Worm (Caenorhabditis elegans) whole organism, late embryonic: ENCODE data around the gene K03B4.2.

Experiments
- C08G9.2 ChIP-seq: sonication (generic microtip); optimal IDR thresholded peaks from 2 replicates; lab custom pipeline; 2016; ENCODE audit warnings: mild to moderate bottlenecking, missing genetic modification characterization, moderate library complexity, missing compliant biosample characterization
- C38D4.7 ChIP-seq: fragments of 200-800 bp; sonication (Bioruptor generic); optimal IDR thresholded peaks from 2 replicates; lab custom pipeline; 2018; ENCODE audit warnings: mild to moderate bottlenecking, missing genetic modification characterization, moderate library complexity, missing compliant biosample characterization
- F13H6.1 ChIP-seq: sonication (generic microtip); optimal IDR thresholded peaks from 2 replicates; lab custom pipeline; 2016; ENCODE audit warnings: missing genetic modification characterization, missing compliant biosample characterization
- K02D7.2 ChIP-seq: sonication (generic microtip); optimal IDR thresholded peaks from 2 replicates; lab custom pipeline; 2017; ENCODE audit warnings: mild to moderate bottlenecking, missing genetic modification characterization, missing compliant biosample characterization
- K09A11.1 ChIP-seq: sonication (generic microtip); optimal IDR thresholded peaks from 2 replicates; lab custom pipeline; 2017; ENCODE audit warnings: antibody characterized with exemption, mild to moderate bottlenecking, missing genetic modification characterization, missing compliant biosample characterization; ENCODE audit not compliant: insufficient read depth
- T23F11.4 ChIP-seq: fragments of 200-800 bp; sonication (Bioruptor generic); optimal IDR thresholded peaks from 2 replicates; lab custom pipeline; 2018; ENCODE audit warnings: mild to moderate bottlenecking, missing genetic modification characterization, missing compliant biosample characterization
- Y22D7AL.16 ChIP-seq: sonication (generic microtip); optimal IDR thresholded peaks from 2 replicates; lab custom pipeline; 2016; ENCODE audit warnings: missing genetic modification characterization, missing compliant biosample characterization
- ceh-18 ChIP-seq: sonication (generic microtip); optimal IDR thresholded peaks from 2 replicates; lab custom pipeline; 2016; ENCODE audit warnings: missing genetic modification characterization, missing compliant biosample characterization
- ceh-22 ChIP-seq: sonication (generic microtip); optimal IDR thresholded peaks from 2 replicates; lab custom pipeline; 2017; ENCODE audit warnings: missing biosample characterization, missing genetic modification characterization
- ceh-24 ChIP-seq: sonication (generic microtip); optimal IDR thresholded peaks from 2 replicates; lab custom pipeline; 2016; ENCODE audit warnings: mild to moderate bottlenecking, missing genetic modification characterization, missing compliant biosample characterization
- ceh-30 ChIP-seq: fragments of 150-350 bp; optimal IDR thresholded peaks from 2 replicates; lab custom pipeline; 2014; ENCODE audit warnings: missing biosample characterization, missing genetic modification characterization
- ceh-31 ChIP-seq: sonication (generic microtip); optimal IDR thresholded peaks from 2 replicates; lab custom pipeline; 2016; ENCODE audit warnings: missing genetic modification characterization, missing compliant biosample characterization
- ceh-45 ChIP-seq: fragments of 200-800 bp; sonication (Bioruptor generic); IDR thresholded peaks from 2 replicates; pipeline ENCODE4 v1.3.6; 2022; ENCODE audit warnings: missing genetic modification reagents, missing genetic modification characterization, missing compliant biosample characterization
- ceh-48 ChIP-seq: sonication (generic microtip); optimal IDR thresholded peaks from 2 replicates; lab custom pipeline; 2016; ENCODE audit warnings: missing genetic modification characterization, inconsistent platforms, missing compliant biosample characterization
- ceh-6 ChIP-seq: fragments of 200-800 bp; sonication (Bioruptor generic); optimal IDR thresholded peaks from 2 replicates; lab custom pipeline; 2018; ENCODE audit warnings: mild to moderate bottlenecking, missing genetic modification characterization, missing compliant biosample characterization
- che-1 ChIP-seq: sonication (generic microtip); optimal IDR thresholded peaks from 2 replicates; lab custom pipeline; 2016; ENCODE audit warnings: mild to moderate bottlenecking, missing genetic modification characterization, missing compliant biosample characterization
- dmd-4 ChIP-seq: sonication (generic microtip); optimal IDR thresholded peaks from 2 replicates; lab custom pipeline; 2016; ENCODE audit warnings: borderline replicate concordance, missing genetic modification characterization, missing compliant biosample characterization
- elt-4 ChIP-seq: sonication (generic microtip); optimal IDR thresholded peaks from 2 replicates; lab custom pipeline; 2016; ENCODE audit warnings: missing genetic modification characterization, missing compliant biosample characterization
- ets-4 ChIP-seq: sonication (generic microtip); optimal IDR thresholded peaks from 2 replicates; lab custom pipeline; 2016; ENCODE audit warnings: missing genetic modification characterization, missing compliant biosample characterization
- eyg-1 ChIP-seq: sonication (generic microtip); optimal IDR thresholded peaks from 2 replicates; lab custom pipeline; 2016; ENCODE audit warnings: missing genotype, missing genetic modification characterization, missing compliant biosample characterization
- fax-1 ChIP-seq: sonication (generic microtip); optimal IDR thresholded peaks from 2 replicates; lab custom pipeline; 2016; ENCODE audit warnings: missing genotype, missing genetic modification characterization, missing compliant biosample characterization
- gmeb-2 ChIP-seq: sonication (generic microtip); optimal IDR thresholded peaks from 2 replicates; lab custom pipeline; 2016; ENCODE audit warnings: missing genetic modification characterization, inconsistent platforms, missing compliant biosample characterization
- hlh-13 ChIP-seq: fragments of 200-800 bp; sonication (Bioruptor generic); optimal IDR thresholded peaks from 2 replicates; lab custom pipeline; 2018; ENCODE audit warnings: mild to moderate bottlenecking, missing genetic modification characterization, missing compliant biosample characterization
- hlh-30 ChIP-seq: sonication (generic microtip); optimal IDR thresholded peaks from 2 replicates; lab custom pipeline; 2017; ENCODE audit warnings: antibody characterized with exemption, missing genetic modification characterization, missing compliant biosample characterization; ENCODE audit not compliant: insufficient read depth
- hlh-6 ChIP-seq: sonication (generic microtip); optimal IDR thresholded peaks from 2 replicates; lab custom pipeline; 2016; ENCODE audit warnings: missing genotype, missing genetic modification characterization, missing compliant biosample characterization
- hlh-8 ChIP-seq: sonication (generic microtip); optimal IDR thresholded peaks from 2 replicates; lab custom pipeline; 2016; ENCODE audit warnings: missing genotype, missing genetic modification characterization, missing compliant biosample characterization
- lim-6 ChIP-seq: sonication (generic microtip); optimal IDR thresholded peaks from 2 replicates; lab custom pipeline; 2016; ENCODE audit warnings: missing genetic modification characterization, missing compliant biosample characterization
- lin-11 ChIP-seq: fragments of 200-800 bp; sonication (Bioruptor generic); optimal IDR thresholded peaks from 2 replicates; lab custom pipeline; 2018; ENCODE audit warnings: mild to moderate bottlenecking, missing genetic modification characterization, missing compliant biosample characterization
- madf-2 ChIP-seq: sonication (generic microtip); optimal IDR thresholded peaks from 2 replicates; lab custom pipeline; 2017; ENCODE audit warnings: missing genetic modification characterization, missing compliant biosample characterization
- mec-3 ChIP-seq: sonication (generic microtip); optimal IDR thresholded peaks from 2 replicates; lab custom pipeline; 2016; ENCODE audit warnings: borderline replicate concordance, missing genetic modification characterization, missing compliant biosample characterization
- nhr-11 ChIP-seq: fragments of 150-350 bp; optimal IDR thresholded peaks from 2 replicates; lab custom pipeline; 2014; ENCODE audit warnings: missing biosample characterization, missing genetic modification characterization
- npax-4 ChIP-seq: sonication (generic microtip); optimal IDR thresholded peaks from 2 replicates; lab custom pipeline; 2016; ENCODE audit warnings: missing genetic modification characterization, missing compliant biosample characterization
- odd-2 ChIP-seq: sonication (generic microtip); optimal IDR thresholded peaks from 2 replicates; lab custom pipeline; 2017; ENCODE audit warnings: antibody characterized with exemption, mild to moderate bottlenecking, missing genetic modification characterization, missing compliant biosample characterization
- pag-3 ChIP-seq: sonication (generic microtip); optimal IDR thresholded peaks from 2 replicates; lab custom pipeline; 2016; ENCODE audit warnings: missing compliant biosample characterization, missing genetic modification characterization, borderline replicate concordance
- pat-9 ChIP-seq: fragments of 200-800 bp; sonication (Bioruptor generic); optimal IDR thresholded peaks from 2 replicates; lab custom pipeline; 2018; ENCODE audit warnings: mild to moderate bottlenecking, missing genetic modification characterization, moderate library complexity, missing compliant biosample characterization
- pax-1 ChIP-seq: fragments of 150-350 bp; optimal IDR thresholded peaks from 2 replicates; lab custom pipeline; 2014; ENCODE audit warnings: missing biosample characterization, missing genetic modification characterization
- pha-2 ChIP-seq: sonication (generic microtip); optimal IDR thresholded peaks from 2 replicates; lab custom pipeline; 2017; ENCODE audit warnings: mild to moderate bottlenecking, missing genetic modification characterization, missing compliant biosample characterization
- pha-4 ChIP-seq: fragments of 150-350 bp; optimal IDR thresholded peaks from 2 replicates; lab custom pipeline; 2018; ENCODE audit warnings: missing biosample characterization, missing genetic modification reagents, missing genetic modification characterization
- pqm-1 ChIP-seq: sonication (generic microtip); optimal IDR thresholded peaks from 2 replicates; lab custom pipeline; 2016; ENCODE audit warnings: missing genetic modification characterization, missing compliant biosample characterization
- pros-1 ChIP-seq: fragments of 150-350 bp; optimal IDR thresholded peaks from 2 replicates; lab custom pipeline; 2014; ENCODE audit warnings: missing biosample characterization, missing genetic modification reagents, missing genetic modification characterization
- ref-2 ChIP-seq: sonication (generic microtip); optimal IDR thresholded peaks from 2 replicates; lab custom pipeline; 2016; ENCODE audit warnings: missing genetic modification characterization, missing compliant biosample characterization
- rnt-1 ChIP-seq: sonication (generic microtip); optimal IDR thresholded peaks from 2 replicates; lab custom pipeline; 2016; ENCODE audit warnings: missing genetic modification characterization, missing compliant biosample characterization
- sdc-2 ChIP-seq: sonication (generic microtip); optimal IDR thresholded peaks from 2 replicates; lab custom pipeline; 2016; ENCODE audit warnings: missing genotype, missing genetic modification characterization, missing compliant biosample characterization
- sox-2 ChIP-seq: fragments of 200-800 bp; sonication (Bioruptor generic); IDR thresholded peaks from 2 replicates; pipeline ENCODE4 v1.3.6; 2022; ENCODE audit warnings: missing genetic modification reagents, missing genetic modification characterization, missing compliant biosample characterization
- syd-9 ChIP-seq: sonication (generic microtip); optimal IDR thresholded peaks from 2 replicates; lab custom pipeline; 2016; ENCODE audit warnings: mild to moderate bottlenecking, missing genetic modification characterization, moderate library complexity, missing compliant biosample characterization
- tbx-7 ChIP-seq: sonication (generic microtip); optimal IDR thresholded peaks from 2 replicates; lab custom pipeline; 2016; ENCODE audit warnings: missing genotype, missing genetic modification characterization, missing compliant biosample characterization
- unc-42 ChIP-seq: sonication (generic microtip); optimal IDR thresholded peaks from 2 replicates; lab custom pipeline; 2016; ENCODE audit warnings: missing genotype, missing genetic modification characterization, missing compliant biosample characterization
- unc-55 ChIP-seq: sonication (generic microtip); optimal IDR thresholded peaks from 2 replicates; lab custom pipeline; 2017; ENCODE audit warnings: missing biosample characterization, missing genetic modification reagents, missing genetic modification characterization
- unc-86 ChIP-seq: sonication (generic microtip); optimal IDR thresholded peaks from 2 replicates; lab custom pipeline; 2016; ENCODE audit warnings: missing genetic modification characterization, missing compliant biosample characterization
- zip-5 ChIP-seq: sonication (generic microtip); optimal IDR thresholded peaks from 2 replicates; lab custom pipeline; 2016; ENCODE audit warnings: missing genetic modification characterization, missing compliant biosample characterization
- ztf-16 ChIP-seq: sonication (generic microtip); optimal IDR thresholded peaks from 2 replicates; lab custom pipeline; 2017; ENCODE audit warnings: missing genetic modification characterization, missing compliant biosample characterization

K03B4.2 gene

ce11 chrV:4731154-4731961 lies 43.6 kb downstream of the K03B4.2 start, which contains the start of gene F39G3.3:
F39G3.3 (plus strand) TSS chrV:4731911.
- TF ChIP-seq fax-1 (tag; lab: Kevin White, UChicago) (peak; percentile 92), pros-1 (tag; lab: Kevin White, UChicago) (no peak), pag-3 (tag; lab: Kevin White, UChicago) (peak; percentile 2), pat-9 (tag; lab: Kevin White, UChicago) (peak; percentile 55), hlh-30 (tag; lab: Kevin White, UChicago) (no peak), ceh-48 (tag; lab: Kevin White, UChicago) (peak; percentile 88), pqm-1 (no peak), ceh-31 (peak; percentile 89), unc-86 (tag; lab: Kevin White, UChicago) (peak; percentile 93), mec-3 (tag; lab: Kevin White, UChicago) (no peak), ceh-30 (tag; lab: Kevin White, UChicago) (peak; percentile 26), T23F11.4 (GFP tag; lab: Kevin White, UChicago) (peak; percentile 65), zip-5 (peak; percentile 86), npax-4 (tag; lab: Kevin White, UChicago) (peak; percentile 80), unc-42 (tag; lab: Kevin White, UChicago) (peak; percentile 92), pha-2 (tag; lab: Kevin White, UChicago) (peak; percentile 88), ref-2 (tag; lab: Kevin White, UChicago) (peak; percentile 71), madf-2 (peak; percentile 86), hlh-6 (tag; lab: Kevin White, UChicago) (peak; percentile 76), dmd-4 (tag; lab: Kevin White, UChicago) (peak; percentile 70), gmeb-2 (tag; lab: Kevin White, UChicago) (peak; percentile 86), ceh-45 (GFP tag; lab: Robert Waterston, UW) (peak; percentile 68), tbx-7 (tag; lab: Kevin White, UChicago) (peak; percentile 54), C38D4.7 (GFP tag; lab: Kevin White, UChicago) (peak; percentile 83), pha-4 (tag; lab: Kevin White, UChicago) (no peak), unc-55 (GFP tag; lab: Kevin White, UChicago) (no peak), syd-9 (peak; percentile 77), elt-4 (tag; lab: Kevin White, UChicago) (no peak), ceh-6 (GFP tag; lab: Kevin White, UChicago) (peak; percentile 63), C08G9.2 (tag; lab: Kevin White, UChicago) (peak; percentile 68), K02D7.2 (tag; lab: Kevin White, UChicago) (peak; percentile 83), sdc-2 (tag; lab: Kevin White, UChicago) (peak; percentile 67), sox-2 (GFP tag; lab: Robert Waterston, UW) (peak; percentile 82), hlh-8 (tag; lab: Kevin White, UChicago) (peak; percentile 89), ets-4 (tag; lab: Kevin White, UChicago) (peak; percentile 66), odd-2 (tag; lab: Kevin White, UChicago) (peak; percentile 90), eyg-1 (tag; lab: Kevin White, UChicago) (peak; percentile 75), Y22D7AL.16 (tag; lab: Kevin White, UChicago) (peak; percentile 54), lin-11 (peak; percentile 78), che-1 (tag; lab: Kevin White, UChicago) (peak; percentile 77), nhr-11 (tag; lab: Kevin White, UChicago) (no peak), ceh-22 (tag; lab: Kevin White, UChicago) (no peak), rnt-1 (tag; lab: Kevin White, UChicago) (peak; percentile 82), pax-1 (peak; percentile 25), ztf-16 (peak; percentile 74), ceh-18 (tag; lab: Kevin White, UChicago) (peak; percentile 58), F13H6.1 (tag; lab: Kevin White, UChicago) (peak; percentile 74), lim-6 (peak; percentile 62), K09A11.1 (tag; lab: Kevin White, UChicago) (peak; percentile 80), hlh-13 (GFP tag; lab: Kevin White, UChicago) (peak; percentile 70), ceh-24 (peak; percentile 65)
